In genomic region chr2L:10220010-10220409, dm6 we compare ENCODE assay signal across 3 fruit fly cellular contexts.
TF ChIP-seq lines count a peak whose summit lies in the region.

No protein-coding gene starts in this region.

- no peak for TF ChIP-seq CTCF in whole organism, embryonic (GFP tag; optimal IDR thresholded peaks at IDR 0.05; lab: Kevin White, UChicago)

TF ChIP-seq in whole organism, adult, 20 proteins besides CTCF, POLR2A, EP300 and RAD21:
- TF ChIP-seq Mnt (GFP tag; optimal IDR thresholded peaks at IDR 0.05; lab: Kevin White, UChicago) (no peak), tj (GFP tag; optimal IDR thresholded peaks at IDR 0.05; lab: Kevin White, UChicago) (peak; percentile 77)

TF ChIP-seq in whole organism, embryonic, 481 proteins besides CTCF, POLR2A, EP300 and RAD21:
- no peak for TF ChIP-seq CG6689 (GFP tag; IDR thresholded peaks at IDR 0.05; lab: Robert Waterston, UW)
- TF ChIP-seq sens (GFP tag; lab: Kevin White, UChicago): peak; percentile 40
- peak; percentile 5 for TF ChIP-seq cad (GFP tag; optimal IDR thresholded peaks at IDR 0.05; lab: Kevin White, UChicago)
- peak; percentile 52 for TF ChIP-seq nerfin-1 (tag; optimal IDR thresholded peaks at IDR 0.05; lab: Kevin White, UChicago)
- no peak for TF ChIP-seq stwl (tag; optimal IDR thresholded peaks at IDR 0.05; lab: Kevin White, UChicago)
- TF ChIP-seq HLH3B (GFP tag; IDR thresholded peaks at IDR 0.05; lab: Robert Waterston, UW): 0 out of 2 replicates have a peak, but pooled peaks have one; percentile 8
- 0 out of 3 replicates have a peak, but pooled peaks have one; percentile 32 for TF ChIP-seq CG2199 (GFP tag; IDR thresholded peaks at IDR 0.05; lab: Robert Waterston, UW)
- peak; percentile 14 for TF ChIP-seq CG15479 (GFP tag; optimal IDR thresholded peaks at IDR 0.05; lab: Kevin White, UChicago)
- TF ChIP-seq scrt (GFP tag; optimal IDR thresholded peaks at IDR 0.05; lab: Kevin White, UChicago): peak; percentile 36
- TF ChIP-seq eve (GFP tag; optimal IDR thresholded peaks at IDR 0.05; lab: Kevin White, UChicago): peak in 1 of 2 experiments; percentile 75
- TF ChIP-seq Pdp1 (GFP tag; optimal IDR thresholded peaks at IDR 0.05; lab: Kevin White, UChicago): peak in 1 of 2 experiments; percentile 96
TF ChIP-seq in whole organism, embryonic: peak in this region for 9.

TF ChIP-seq in whole organism, prepupa, 60 proteins besides CTCF, POLR2A, EP300 and RAD21:
- peak; percentile 6 for TF ChIP-seq fkh (GFP tag; optimal IDR thresholded peaks at IDR 0.05; lab: Kevin White, UChicago)
- no peak for TF ChIP-seq salr (GFP tag; optimal IDR thresholded peaks at IDR 0.05; lab: Kevin White, UChicago)
